Worm (Caenorhabditis elegans): Measurements from ENCODE around the gene rabs-5.

Gene rabs-5

ce11 chrIV:8091539-8091938, 15.9 kb downstream of the rabs-5 start:
- TF ChIP-seq nhr-6 (tag; optimal IDR thresholded peaks at IDR 0.05) = no peak
- TF ChIP-seq gmeb-1 (tag; optimal IDR thresholded peaks at IDR 0.05) = no peak
- TF ChIP-seq sma-3 (GFP tag; optimal IDR thresholded peaks at IDR 0.05) = no peak
- TF ChIP-seq nhr-129 (tag; optimal IDR thresholded peaks at IDR 0.05) = no peak
- TF ChIP-seq Y55F3AM.14 (GFP tag; optimal IDR thresholded peaks at IDR 0.05) = no peak

DNA sequence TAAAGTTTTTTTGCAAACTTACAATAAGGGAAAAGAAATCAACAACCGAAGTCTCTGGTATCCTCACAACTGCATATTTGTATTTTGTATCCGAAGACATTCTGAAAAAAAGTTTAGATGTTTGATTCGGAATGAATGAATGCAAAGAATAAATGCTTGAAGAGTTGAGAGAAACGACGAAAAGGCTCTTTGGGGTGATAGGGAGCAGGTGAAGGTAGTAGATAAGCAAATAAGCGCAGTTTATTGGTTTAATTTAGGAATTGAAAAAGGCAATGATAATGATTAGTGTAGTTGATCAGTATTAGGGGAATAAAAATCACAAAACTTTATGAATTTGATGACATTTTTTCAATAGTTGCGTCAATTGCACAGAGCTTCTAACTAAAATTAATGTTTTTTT, 20.9 kb downstream of the rabs-5 start, which contains the start of gene nsy-7:
Gene nsy-7 (minus strand): TSS at position 101 of the 400 bp plus-strand sequence.
- no peak for TF ChIP-seq aly-2 (tag; optimal IDR thresholded peaks at IDR 0.05)
- peak; percentile 0 for TF ChIP-seq fos-1 (tag; optimal IDR thresholded peaks at IDR 0.05)

DNA sequence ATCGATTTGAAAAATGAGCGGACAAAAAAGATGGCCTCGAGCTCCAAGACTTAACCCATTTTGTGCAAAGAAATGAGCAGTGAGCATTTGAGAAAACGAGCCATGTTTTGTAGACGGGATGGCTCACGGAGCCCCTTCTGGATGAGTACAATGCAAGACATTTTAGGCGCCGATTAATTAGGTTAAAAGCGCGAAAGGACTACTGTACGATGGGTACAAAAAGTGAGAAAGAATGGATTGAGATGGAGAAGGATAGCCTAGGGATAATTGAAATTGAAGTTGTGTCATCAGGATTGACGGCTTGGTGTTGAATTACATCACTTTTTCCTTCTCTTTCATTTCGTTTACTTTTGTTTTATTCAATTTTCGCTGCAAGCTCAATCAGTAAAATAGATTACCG, 26.6 kb downstream of the rabs-5 start:
- no peak for TF ChIP-seq lin-13 (GFP tag; optimal IDR thresholded peaks at IDR 0.05)
- TF ChIP-seq ama-1 (optimal IDR thresholded peaks at IDR 0.05) = no peak
- no peak for TF ChIP-seq nhr-23 (tag; optimal IDR thresholded peaks at IDR 0.05)
- TF ChIP-seq unc-39 (tag; optimal IDR thresholded peaks at IDR 0.05) = no peak
- no peak for TF ChIP-seq ceh-82 (tag; optimal IDR thresholded peaks at IDR 0.05)
- no peak for TF ChIP-seq sma-9 (GFP tag; optimal IDR thresholded peaks at IDR 0.05)
- TF ChIP-seq sma-9 (tag; optimal IDR thresholded peaks at IDR 0.05) = no peak
- no peak for TF ChIP-seq ztf-11 (tag; optimal IDR thresholded peaks at IDR 0.05)
- TF ChIP-seq gmeb-1 (tag; optimal IDR thresholded peaks at IDR 0.05) = no peak
- no peak for TF ChIP-seq nhr-10 (tag; optimal IDR thresholded peaks at IDR 0.05)
- no peak for TF ChIP-seq Y55F3AM.14 (GFP tag; optimal IDR thresholded peaks at IDR 0.05)
- no peak for TF ChIP-seq F13H6.1 (tag; optimal IDR thresholded peaks at IDR 0.05)
- TF ChIP-seq nhr-77 (tag; optimal IDR thresholded peaks at IDR 0.05) = no peak
- no peak for TF ChIP-seq zag-1 (tag; optimal IDR thresholded peaks at IDR 0.05)
- TF ChIP-seq ztf-4 (tag; optimal IDR thresholded peaks at IDR 0.05) = no peak

DNA sequence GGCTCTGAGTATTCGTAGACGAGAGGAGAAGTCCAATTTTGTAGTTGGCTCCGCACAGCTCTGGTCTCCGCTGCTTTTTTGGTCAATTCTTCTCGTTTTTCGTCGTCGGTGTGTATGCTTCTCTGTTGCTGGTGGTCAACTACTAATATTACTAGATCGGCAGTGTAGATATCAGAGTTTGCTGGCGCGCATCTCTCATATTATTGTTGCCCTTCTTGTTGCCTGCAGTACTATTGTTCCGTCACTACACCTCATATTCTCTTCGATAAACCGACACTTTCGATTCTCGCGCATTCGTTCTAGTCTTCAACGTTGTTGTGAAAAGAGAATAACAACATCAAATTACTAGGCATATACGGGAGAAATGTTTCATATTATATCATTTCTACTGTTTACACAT, 27.2 kb downstream of the rabs-5 start:
- no peak for TF ChIP-seq mdl-1 (tag; optimal IDR thresholded peaks at IDR 0.05)
- TF ChIP-seq nhr-129 (tag; optimal IDR thresholded peaks at IDR 0.05) = no peak
- no peak for TF ChIP-seq lin-11 (tag; optimal IDR thresholded peaks at IDR 0.05)
- no peak for TF ChIP-seq elt-3 (tag; optimal IDR thresholded peaks at IDR 0.05)
- no peak for TF ChIP-seq nhr-10 (tag; optimal IDR thresholded peaks at IDR 0.05)
- TF ChIP-seq fos-1 (tag; optimal IDR thresholded peaks at IDR 0.05) = no peak
- no peak for TF ChIP-seq peb-1 (tag; optimal IDR thresholded peaks at IDR 0.05)
- TF ChIP-seq mab-5 (tag; optimal IDR thresholded peaks at IDR 0.05) = no peak
- no peak for TF ChIP-seq sem-4 (tag; optimal IDR thresholded peaks at IDR 0.05)
- TF ChIP-seq ztf-4 (tag; optimal IDR thresholded peaks at IDR 0.05) = no peak
- no peak for TF ChIP-seq nhr-237 (tag; optimal IDR thresholded peaks at IDR 0.05)
- no peak for TF ChIP-seq elt-1 (tag; optimal IDR thresholded peaks at IDR 0.05)
- TF ChIP-seq nhr-6 (tag; optimal IDR thresholded peaks at IDR 0.05) = no peak
- no peak for TF ChIP-seq blmp-1 (tag; optimal IDR thresholded peaks at IDR 0.05; ENCODE audit: insufficient read depth)
- no peak for TF ChIP-seq sma-9 (GFP tag; optimal IDR thresholded peaks at IDR 0.05)
- no peak for TF ChIP-seq sma-9 (tag; optimal IDR thresholded peaks at IDR 0.05)
- TF ChIP-seq Y55F3AM.14 (GFP tag; optimal IDR thresholded peaks at IDR 0.05) = no peak
- TF ChIP-seq nhr-12 (tag; optimal IDR thresholded peaks at IDR 0.05) = no peak
- TF ChIP-seq nhr-25 (tag; optimal IDR thresholded peaks at IDR 0.05) = no peak
- no peak for TF ChIP-seq ceh-82 (tag; optimal IDR thresholded peaks at IDR 0.05)

DNA sequence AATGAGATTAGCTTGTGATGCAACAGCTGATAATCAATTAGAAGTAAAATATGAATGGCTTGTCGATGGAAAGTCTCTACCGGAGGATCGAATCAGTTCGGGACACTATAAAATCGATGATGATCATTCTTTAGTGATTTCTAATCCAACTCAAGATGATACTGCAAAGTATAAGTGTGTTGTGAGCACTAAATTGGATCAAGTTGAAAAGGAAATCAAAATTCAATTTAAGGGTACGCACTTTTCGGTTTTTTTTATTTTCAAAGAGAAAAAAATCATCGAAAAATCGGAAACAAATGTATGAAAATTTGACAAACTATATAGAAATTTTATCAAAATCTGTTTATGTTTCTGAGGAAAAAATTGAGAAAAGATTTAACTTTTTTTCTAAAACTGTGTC, 30.9 kb downstream of the rabs-5 start:
- TF ChIP-seq ztf-4 (tag; optimal IDR thresholded peaks at IDR 0.05) (no peak), skn-1 (tag; optimal IDR thresholded peaks at IDR 0.05) (no peak), lin-13 (GFP tag; optimal IDR thresholded peaks at IDR 0.05) (no peak), ztf-1 (GFP tag; conservative IDR thresholded peaks at IDR 0.05) (no peak), mbf-1 (tag; optimal IDR thresholded peaks at IDR 0.05) (no peak), aly-2 (tag; optimal IDR thresholded peaks at IDR 0.05) (no peak), lin-11 (tag; optimal IDR thresholded peaks at IDR 0.05) (no peak), nhr-10 (tag; optimal IDR thresholded peaks at IDR 0.05) (no peak), fos-1 (tag; optimal IDR thresholded peaks at IDR 0.05) (no peak), R02D3.7 (tag; optimal IDR thresholded peaks at IDR 0.05) (no peak), ZK546.5 (tag; optimal IDR thresholded peaks at IDR 0.05) (no peak), lsy-2 (tag; optimal IDR thresholded peaks at IDR 0.05) (no peak), dmd-4 (tag; optimal IDR thresholded peaks at IDR 0.05) (no peak), elt-3 (tag; optimal IDR thresholded peaks at IDR 0.05) (no peak), C34F6.9 (tag; optimal IDR thresholded peaks at IDR 0.05) (no peak)
